Fruit fly (Drosophila melanogaster) whole organism, prepupa: ENCODE data around the gene CG5346.

Experiments used
- CG10631 ChIP-seq: fragments of 200-800 bp; sonication (Bioruptor generic); optimal IDR thresholded peaks from 2 replicates; lab custom pipeline; 2016; ENCODE audit warnings: missing biosample characterization, missing genetic modification characterization
- CG10669 ChIP-seq: fragments of 200-800 bp; sonication (Bioruptor generic); optimal IDR thresholded peaks from 3 replicates; lab custom pipeline; 2018; ENCODE audit warnings: missing biosample characterization, mild to moderate bottlenecking, missing genetic modification characterization, moderate library complexity
- CG11294 ChIP-seq: fragments of 200-800 bp; sonication (Bioruptor generic); IDR thresholded peaks from 2 replicates; pipeline ENCODE4 v1.3.6; 2022; ENCODE audit warnings: missing biosample characterization, missing genetic modification characterization
- CG11902 ChIP-seq: fragments of 200-800 bp; sonication (Bioruptor generic); optimal IDR thresholded peaks from 3 replicates; lab custom pipeline; 2016; ENCODE audit warnings: missing biosample characterization, missing genetic modification characterization
- CG16779 ChIP-seq: fragments of 200-800 bp; sonication (Bioruptor generic); optimal IDR thresholded peaks from 3 replicates; lab custom pipeline; 2017; ENCODE audit warnings: missing biosample characterization, mild to moderate bottlenecking, missing genetic modification characterization
- CG3032 ChIP-seq: fragments of 200-800 bp; optimal IDR thresholded peaks from 2 replicates; lab custom pipeline; 2019; ENCODE audit warnings: missing biosample characterization, mild to moderate bottlenecking, missing genetic modification characterization, moderate library complexity
- CG31627 ChIP-seq: fragments of 200-800 bp; sonication (Bioruptor generic); optimal IDR thresholded peaks from 3 replicates; lab custom pipeline; 2016; ENCODE audit warnings: missing biosample characterization, missing genetic modification characterization
- CG32006 ChIP-seq: fragments of 200-800 bp; sonication (Bioruptor generic); optimal IDR thresholded peaks from 3 replicates; lab custom pipeline; 2017; ENCODE audit warnings: missing biosample characterization, mild to moderate bottlenecking, missing genetic modification characterization
- CG34406 ChIP-seq: fragments of 200-800 bp; sonication (Bioruptor generic); optimal IDR thresholded peaks from 3 replicates; lab custom pipeline; 2016; ENCODE audit warnings: missing biosample characterization, missing genetic modification characterization
- CG4318 ChIP-seq: fragments of 200-800 bp; sonication (Bioruptor generic); optimal IDR thresholded peaks from 3 replicates; lab custom pipeline; 2017; ENCODE audit warnings: missing biosample characterization, mild to moderate bottlenecking, missing genetic modification characterization
- CG6163 ChIP-seq: fragments of 200-800 bp; sonication (Bioruptor generic); IDR thresholded peaks from 3 replicates; pipeline ENCODE4 v1.3.6; 2022; ENCODE audit warnings: missing biosample characterization, missing genetic modification characterization
- CG6792 ChIP-seq: fragments of 200-800 bp; sonication (Bioruptor generic); optimal IDR thresholded peaks from 3 replicates; lab custom pipeline; 2016; ENCODE audit warnings: missing biosample characterization, missing genetic modification characterization
- CG6808 ChIP-seq: fragments of 200-800 bp; sonication (Bioruptor generic); optimal IDR thresholded peaks from 3 replicates; lab custom pipeline; 2017; ENCODE audit warnings: missing biosample characterization, missing genetic modification characterization, mild to moderate bottlenecking, moderate library complexity, missing genetic modification reagents
- CG7368 ChIP-seq: fragments of 200-800 bp; sonication (Bioruptor generic); optimal IDR thresholded peaks from 3 replicates; lab custom pipeline; 2016; ENCODE audit warnings: missing biosample characterization, missing genetic modification characterization
- CG8119 ChIP-seq: fragments of 200-800 bp; sonication (Bioruptor generic); IDR thresholded peaks from 3 replicates; pipeline ENCODE4 v1.3.6; 2022; ENCODE audit warnings: missing biosample characterization, missing genetic modification characterization
- CG8319 ChIP-seq: fragments of 200-800 bp; sonication (Bioruptor generic); optimal IDR thresholded peaks from 3 replicates; lab custom pipeline; 2016; ENCODE audit warnings: missing biosample characterization, missing genetic modification characterization
- CG8632 ChIP-seq: fragments of 200-800 bp; sonication (Bioruptor generic); optimal IDR thresholded peaks from 3 replicates; lab custom pipeline; 2016; ENCODE audit warnings: missing biosample characterization, missing genetic modification characterization
- CG9139 ChIP-seq: fragments of 200-800 bp; sonication (Bioruptor generic); optimal IDR thresholded peaks from 3 replicates; lab custom pipeline; 2017; ENCODE audit warnings: missing biosample characterization, mild to moderate bottlenecking, missing genetic modification characterization
- Ets21C ChIP-seq: fragments of 200-800 bp; sonication (Bioruptor generic); optimal IDR thresholded peaks from 3 replicates; lab custom pipeline; 2016; ENCODE audit warnings: missing biosample characterization, missing genetic modification characterization
- Hr38 ChIP-seq: sonication (Bioruptor generic); optimal IDR thresholded peaks from 2 replicates; lab custom pipeline; 2016; ENCODE audit warnings: missing biosample characterization, missing genetic modification characterization
- Hr39 ChIP-seq: fragments of 200-800 bp; sonication (Bioruptor generic); optimal IDR thresholded peaks from 2 replicates; lab custom pipeline; 2016; ENCODE audit warnings: missing biosample characterization, missing genetic modification characterization
- Hr4 ChIP-seq: fragments of 200-800 bp; sonication (Bioruptor generic); optimal IDR thresholded peaks from 3 replicates; lab custom pipeline; 2016; ENCODE audit warnings: missing biosample characterization, missing genetic modification characterization
- Lpt ChIP-seq: fragments of 200-800 bp; sonication (Bioruptor generic); optimal IDR thresholded peaks from 3 replicates; lab custom pipeline; 2016; ENCODE audit warnings: missing biosample characterization, missing genetic modification characterization
- Met ChIP-seq: fragments of 200-800 bp; sonication (Bioruptor generic); optimal IDR thresholded peaks from 3 replicates; lab custom pipeline; 2016; ENCODE audit warnings: missing biosample characterization, missing genetic modification characterization
- OdsH ChIP-seq: fragments of 200-800 bp; sonication (Bioruptor generic); optimal IDR thresholded peaks from 3 replicates; lab custom pipeline; 2016; ENCODE audit warnings: missing biosample characterization, missing genetic modification characterization
- Smox ChIP-seq: fragments of 200-800 bp; sonication (Bioruptor generic); optimal IDR thresholded peaks from 3 replicates; lab custom pipeline; 2016; ENCODE audit warnings: missing biosample characterization, missing genetic modification characterization
- Sox14 ChIP-seq: fragments of 200-800 bp; sonication (Bioruptor generic); optimal IDR thresholded peaks from 3 replicates; lab custom pipeline; 2016; ENCODE audit warnings: missing biosample characterization, missing genetic modification characterization
- achi ChIP-seq: fragments of 200-800 bp; sonication (Bioruptor generic); optimal IDR thresholded peaks from 3 replicates; lab custom pipeline; 2016; ENCODE audit warnings: missing biosample characterization, missing genetic modification characterization
- dac ChIP-seq: fragments of 200-800 bp; sonication (Bioruptor generic); optimal IDR thresholded peaks from 2 replicates; lab custom pipeline; 2017; ENCODE audit warnings: missing biosample characterization, mild to moderate bottlenecking, missing genetic modification characterization
- dsx ChIP-seq: fragments of 200-800 bp; optimal IDR thresholded peaks from 3 replicates; lab custom pipeline; 2019; ENCODE audit warnings: missing biosample characterization, mild to moderate bottlenecking, missing genetic modification characterization, moderate library complexity; ENCODE audit not compliant: poor library complexity, severe bottlenecking
- eg ChIP-seq: fragments of 200-800 bp; sonication (Bioruptor generic); IDR thresholded peaks from 3 replicates; pipeline ENCODE4 v1.3.6; 2022; ENCODE audit warnings: missing biosample characterization, missing genetic modification characterization
- esn ChIP-seq: fragments of 200-800 bp; sonication (Bioruptor generic); optimal IDR thresholded peaks from 2 replicates; lab custom pipeline; 2016; ENCODE audit warnings: missing biosample characterization, mild to moderate bottlenecking, missing genetic modification characterization, moderate library complexity
- fd85E ChIP-seq: fragments of 200-800 bp; sonication (Bioruptor generic); optimal IDR thresholded peaks from 3 replicates; lab custom pipeline; 2016; ENCODE audit warnings: missing biosample characterization, missing genetic modification characterization
- fkh ChIP-seq: fragments of 200-800 bp; sonication (Bioruptor generic); optimal IDR thresholded peaks from 3 replicates; lab custom pipeline; 2017; ENCODE audit warnings: missing biosample characterization, mild to moderate bottlenecking, missing genetic modification characterization, moderate library complexity
- net ChIP-seq: fragments of 200-800 bp; sonication (Bioruptor generic); optimal IDR thresholded peaks from 3 replicates; lab custom pipeline; 2016; ENCODE audit warnings: missing biosample characterization, missing genetic modification characterization
- salr ChIP-seq, 2 experiments: fragments of 200-800 bp; sonication (Bioruptor generic); optimal IDR thresholded peaks; 3 replicates each; lab custom pipeline; 2016 to 2018; ENCODE audit warnings: missing biosample characterization in 2 of 2, missing genetic modification characterization in 2 of 2, mild to moderate bottlenecking in 1 of 2
- ss ChIP-seq, 2 experiments: fragments of 200-800 bp; sonication (Bioruptor generic); optimal IDR thresholded peaks; 2 replicates in 1 of 2; 3 replicates in 1 of 2; lab custom pipeline; 2017 to 2018; ENCODE audit warnings: mild to moderate bottlenecking in 2 of 2, missing biosample characterization in 2 of 2, missing genetic modification characterization in 2 of 2, moderate library complexity in 1 of 2
- vri ChIP-seq: fragments of 200-800 bp; sonication (Bioruptor generic); optimal IDR thresholded peaks from 3 replicates; lab custom pipeline; 2016; ENCODE audit warnings: missing biosample characterization, mild to moderate bottlenecking, missing genetic modification characterization

CG5346 gene

dm6 chr3R:22573590-22573989, 45.1 kb upstream of the CG5346 start:
- TF ChIP-seq CG6808 (no peak), fkh (GFP tag; lab: Kevin White, UChicago) (peak; percentile 72)

dm6 chr3R:22569888-22570287, 41.4 kb upstream of the CG5346 start, which contains the start of gene CG33110:
CG33110 (plus strand) TSS chr3R:22570188.
- TF ChIP-seq esn (GFP tag; lab: Kevin White, UChicago) (no peak), fd85E (GFP tag; lab: Kevin White, UChicago) (no peak), CG6163 (no peak), CG10669 (no peak)

dm6 chr3R:22568508-22568907, 40.0 kb upstream of the CG5346 start:
- TF ChIP-seq fkh (GFP tag; lab: Kevin White, UChicago): peak; percentile 27
- no peak for TF ChIP-seq OdsH (GFP tag; lab: Kevin White, UChicago)

dm6 chr3R:22565732-22566131, 37.3 kb upstream of the CG5346 start:
- TF ChIP-seq Lpt (GFP tag; lab: Kevin White, UChicago) (no peak), CG3032 (no peak), Hr4 (GFP tag; lab: Kevin White, UChicago) (no peak), CG31627 (GFP tag; lab: Kevin White, UChicago) (no peak), vri (GFP tag; lab: Kevin White, UChicago) (no peak), CG8119 (GFP tag; lab: Robert Waterston, UW) (no peak), Hr39 (GFP tag; lab: Kevin White, UChicago) (no peak), CG10631 (GFP tag; lab: Kevin White, UChicago) (no peak), ss (GFP tag; optimal IDR thresholded peaks at IDR 0.05; lab: Kevin White, UChicago) (no peak), eg (GFP tag; lab: Robert Waterston, UW) (no peak), CG4318 (no peak), dac (GFP tag; lab: Kevin White, UChicago) (no peak), CG8632 (GFP tag; lab: Kevin White, UChicago) (no peak), CG9139 (no peak), CG8319 (GFP tag; lab: Kevin White, UChicago) (no peak), net (GFP tag; lab: Kevin White, UChicago) (no peak), salr (GFP tag; optimal IDR thresholded peaks at IDR 0.05; lab: Kevin White, UChicago) (no peak), Sox14 (GFP tag; lab: Kevin White, UChicago) (no peak), fd85E (GFP tag; lab: Kevin White, UChicago) (no peak)

- TF ChIP-seq achi: no peak
- no peak for TF ChIP-seq Hr4 (GFP tag; lab: Kevin White, UChicago)
- no peak for TF ChIP-seq CG6808
- no peak for TF ChIP-seq Hr39 (GFP tag; lab: Kevin White, UChicago)
- no peak for TF ChIP-seq Ets21C (GFP tag; lab: Kevin White, UChicago)
- no peak for TF ChIP-seq CG4318
Measured at dm6 chr3R:22564707-22565106, 36.2 kb upstream of the CG5346 start.

dm6 chr3R:22564076-22564475, 35.6 kb upstream of the CG5346 start:
- TF ChIP-seq CG7368 (GFP tag; lab: Kevin White, UChicago) (no peak), CG8319 (GFP tag; lab: Kevin White, UChicago) (no peak), fd85E (GFP tag; lab: Kevin White, UChicago) (no peak), CG6808 (no peak), Ets21C (GFP tag; lab: Kevin White, UChicago) (no peak), Met (GFP tag; lab: Kevin White, UChicago) (no peak), CG6792 (GFP tag; lab: Kevin White, UChicago) (no peak), ss (GFP tag; optimal IDR thresholded peaks at IDR 0.05; lab: Kevin White, UChicago) (no peak), CG11902 (GFP tag; lab: Kevin White, UChicago) (no peak), dac (GFP tag; lab: Kevin White, UChicago) (no peak), CG16779 (tag; lab: Kevin White, UChicago) (no peak), CG11294 (GFP tag; lab: Robert Waterston, UW) (no peak), dsx (GFP tag; lab: Kevin White, UChicago) (no peak), Smox (GFP tag; lab: Kevin White, UChicago) (no peak), CG32006 (no peak), Hr38 (no peak), eg (GFP tag; lab: Robert Waterston, UW) (no peak), CG34406 (GFP tag; lab: Kevin White, UChicago) (no peak)
